Worm (Caenorhabditis elegans) whole organism, L3 larva: ENCODE measurements around the gene F47E1.2.

Experiments
- R02D3.7 ChIP-seq: fragments of 150-350 bp; optimal IDR thresholded peaks from 2 replicates; lab custom pipeline; 2014; ENCODE audit warnings: missing biosample characterization, missing genetic modification characterization
- ZK546.5 ChIP-seq: sonication (generic microtip); optimal IDR thresholded peaks from 2 replicates; lab custom pipeline; 2017; ENCODE audit warnings: missing biosample characterization, missing genetic modification characterization
- aly-2 ChIP-seq: fragments of 150-350 bp; optimal IDR thresholded peaks from 2 replicates; lab custom pipeline; 2014; ENCODE audit warnings: missing biosample characterization, missing genetic modification characterization
- ama-1 ChIP-seq: fragments of 150-350 bp; optimal IDR thresholded peaks from 2 replicates; lab custom pipeline; 2018
- ceh-16 ChIP-seq: sonication (generic microtip); optimal IDR thresholded peaks from 2 replicates; lab custom pipeline; 2017; ENCODE audit warnings: missing biosample characterization, missing genetic modification characterization
- ceh-28 ChIP-seq: fragments of 150-350 bp; optimal IDR thresholded peaks from 2 replicates; lab custom pipeline; 2014; ENCODE audit warnings: missing biosample characterization, missing genetic modification reagents, missing genetic modification characterization
- ceh-82 ChIP-seq: fragments of 150-350 bp; optimal IDR thresholded peaks from 2 replicates; lab custom pipeline; 2014; ENCODE audit warnings: missing biosample characterization, missing genetic modification characterization
- daf-12 ChIP-seq: fragments of 150-350 bp; optimal IDR thresholded peaks from 2 replicates; lab custom pipeline; 2014; ENCODE audit warnings: missing biosample characterization, missing genetic modification reagents, missing genetic modification characterization
- egl-27 ChIP-seq: sonication (generic microtip); optimal IDR thresholded peaks from 4 replicates; lab custom pipeline; 2017; ENCODE audit warnings: missing biosample characterization, missing genetic modification reagents, missing genetic modification characterization
- egl-5 ChIP-seq: fragments of 150-350 bp; optimal IDR thresholded peaks from 2 replicates; lab custom pipeline; 2017; ENCODE audit warnings: missing biosample characterization, missing genetic modification reagents, missing genetic modification characterization, inconsistent platforms
- elt-1 ChIP-seq: fragments of 150-350 bp; optimal IDR thresholded peaks from 2 replicates; lab custom pipeline; 2014; ENCODE audit warnings: missing biosample characterization, missing genetic modification characterization
- elt-2 ChIP-seq: sonication (generic microtip); optimal IDR thresholded peaks from 2 replicates; lab custom pipeline; 2016; ENCODE audit warnings: missing genetic modification reagents, mild to moderate bottlenecking, missing genetic modification characterization, missing compliant biosample characterization
- elt-3 ChIP-seq, 3 experiments: fragments of 150-350 bp in 1 of 3; sonication (generic microtip) in 2 of 3; optimal IDR thresholded peaks; 2 replicates in 2 of 3; 4 replicates in 1 of 3; lab custom pipeline; 2014 to 2017; ENCODE audit warnings: missing biosample characterization in 3 of 3, missing genetic modification characterization in 3 of 3
- fkh-10 ChIP-seq: sonication (generic microtip); optimal IDR thresholded peaks from 2 replicates; lab custom pipeline; 2017; ENCODE audit warnings: missing biosample characterization, missing genetic modification reagents, missing genetic modification characterization
- fkh-2 ChIP-seq: fragments of 150-350 bp; optimal IDR thresholded peaks from 2 replicates; lab custom pipeline; 2014; ENCODE audit warnings: missing biosample characterization, missing genetic modification reagents, missing genetic modification characterization
- fos-1 ChIP-seq: fragments of 150-350 bp; optimal IDR thresholded peaks from 2 replicates; lab custom pipeline; 2014; ENCODE audit warnings: missing biosample characterization, missing genetic modification characterization
- hmg-11 ChIP-seq: sonication (generic microtip); optimal IDR thresholded peaks from 2 replicates; lab custom pipeline; 2016; ENCODE audit warnings: missing genetic modification characterization, missing compliant biosample characterization
- jun-1 ChIP-seq: fragments of 150-350 bp; optimal IDR thresholded peaks from 2 replicates; lab custom pipeline; 2014; ENCODE audit warnings: missing biosample characterization, missing genetic modification reagents, missing genetic modification characterization
- lin-15B ChIP-seq: fragments of 150-350 bp; optimal IDR thresholded peaks from 2 replicates; lab custom pipeline; 2014; ENCODE audit warnings: missing biosample characterization, missing genetic modification characterization
- lin-39 ChIP-seq: fragments of 150-350 bp; optimal IDR thresholded peaks from 2 replicates; lab custom pipeline; 2018; ENCODE audit warnings: missing biosample characterization, missing genetic modification reagents, missing genetic modification characterization
- mdl-1 ChIP-seq: fragments of 150-350 bp; optimal IDR thresholded peaks from 2 replicates; lab custom pipeline; 2014; ENCODE audit warnings: missing biosample characterization, missing genetic modification characterization
- mml-1 ChIP-seq: fragments of 150-350 bp; sonication (generic microtip); optimal IDR thresholded peaks from 3 replicates; lab custom pipeline; 2014; ENCODE audit warnings: missing biosample characterization, missing genetic modification characterization
- nfya-1 ChIP-seq: sonication (generic microtip); optimal IDR thresholded peaks from 2 replicates; lab custom pipeline; 2017; ENCODE audit warnings: missing genetic modification characterization, mild to moderate bottlenecking, missing compliant biosample characterization, antibody characterized with exemption, moderate library complexity; ENCODE audit not compliant: insufficient read depth
- nhr-11 ChIP-seq: fragments of 150-350 bp; optimal IDR thresholded peaks from 2 replicates; lab custom pipeline; 2014; ENCODE audit warnings: missing biosample characterization, missing genetic modification characterization
- nhr-12 ChIP-seq: fragments of 150-350 bp; optimal IDR thresholded peaks from 2 replicates; lab custom pipeline; 2014; ENCODE audit warnings: missing biosample characterization, missing genetic modification characterization
- nhr-23 ChIP-seq: fragments of 150-350 bp; optimal IDR thresholded peaks from 2 replicates; lab custom pipeline; 2014; ENCODE audit warnings: missing biosample characterization, missing genetic modification reagents, missing genetic modification characterization
- nhr-25 ChIP-seq: sonication (generic microtip); optimal IDR thresholded peaks from 2 replicates; lab custom pipeline; 2017; ENCODE audit warnings: missing biosample characterization, missing genetic modification characterization
- nhr-28 ChIP-seq: fragments of 150-350 bp; optimal IDR thresholded peaks from 2 replicates; lab custom pipeline; 2014; ENCODE audit warnings: missing biosample characterization, missing genetic modification characterization
- nhr-43 ChIP-seq: sonication (generic microtip); optimal IDR thresholded peaks from 2 replicates; lab custom pipeline; 2016; ENCODE audit warnings: mild to moderate bottlenecking, missing genetic modification characterization, missing compliant biosample characterization; ENCODE audit not compliant: poor library complexity, severe bottlenecking
- nhr-67 ChIP-seq: fragments of 150-350 bp; optimal IDR thresholded peaks from 2 replicates; lab custom pipeline; 2014; ENCODE audit warnings: missing biosample characterization, missing genetic modification characterization
- nhr-76 ChIP-seq: fragments of 150-350 bp; sonication (generic microtip); optimal IDR thresholded peaks from 5 replicates; lab custom pipeline; 2014; ENCODE audit warnings: missing biosample characterization, missing genetic modification characterization
- pha-4 ChIP-seq: fragments of 150-350 bp; optimal IDR thresholded peaks from 2 replicates; lab custom pipeline; 2014; ENCODE audit warnings: missing biosample characterization, missing genetic modification reagents, missing genetic modification characterization
- pqm-1 ChIP-seq: fragments of 150-350 bp; optimal IDR thresholded peaks from 2 replicates; lab custom pipeline; 2017; ENCODE audit warnings: missing biosample characterization, missing genetic modification characterization, inconsistent platforms
- sea-2 ChIP-seq: fragments of 150-350 bp; sonication (generic microtip); optimal IDR thresholded peaks from 4 replicates; lab custom pipeline; 2014; ENCODE audit warnings: missing biosample characterization, missing genetic modification reagents, missing genetic modification characterization
- skn-1 ChIP-seq: fragments of 150-350 bp; optimal IDR thresholded peaks from 2 replicates; lab custom pipeline; 2014; ENCODE audit warnings: missing biosample characterization, missing genetic modification characterization
- snpc-4 ChIP-seq: fragments of 150-350 bp; optimal IDR thresholded peaks from 2 replicates; lab custom pipeline; 2014; ENCODE audit warnings: missing biosample characterization, missing genetic modification characterization
- tbx-2 ChIP-seq: sonication (generic microtip); optimal IDR thresholded peaks from 2 replicates; lab custom pipeline; 2016; ENCODE audit warnings: mild to moderate bottlenecking, missing genetic modification characterization, missing compliant biosample characterization
- unc-39 ChIP-seq: sonication (generic microtip); optimal IDR thresholded peaks from 4 replicates; lab custom pipeline; 2017; ENCODE audit warnings: missing biosample characterization, missing genetic modification characterization
- zag-1 ChIP-seq: fragments of 150-350 bp; optimal IDR thresholded peaks from 2 replicates; lab custom pipeline; 2014; ENCODE audit warnings: missing biosample characterization, missing genetic modification characterization
- ztf-11 ChIP-seq: fragments of 150-350 bp; optimal IDR thresholded peaks from 2 replicates; lab custom pipeline; 2014; ENCODE audit warnings: missing biosample characterization, missing genetic modification characterization

Gene F47E1.2

ce11 chrX:9063439-9063838, 6.0 kb downstream of the F47E1.2 start:
- no peak for TF ChIP-seq R02D3.7 (tag; lab: Kevin White, UChicago)
- no peak for TF ChIP-seq ZK546.5 (tag; lab: Kevin White, UChicago)
- no peak for TF ChIP-seq elt-3 (tag; optimal IDR thresholded peaks at IDR 0.05; lab: Kevin White, UChicago)
- TF ChIP-seq egl-5 (tag; lab: Kevin White, UChicago) = no peak
- no peak for TF ChIP-seq ceh-82 (tag; lab: Kevin White, UChicago)
- no peak for TF ChIP-seq nhr-76 (tag; lab: Kevin White, UChicago)
- TF ChIP-seq, all 47 proteins: peak for 0

ce11 chrX:9067230-9067822, 9.9 kb downstream of the F47E1.2 start:
- no peak for TF ChIP-seq zag-1 (tag; lab: Kevin White, UChicago)
- peak; percentile 53 for TF ChIP-seq lin-39 (tag; lab: Kevin White, UChicago)

- TF ChIP-seq nhr-28 (tag; lab: Kevin White, UChicago) (no peak), nhr-11 (tag; lab: Kevin White, UChicago) (no peak), elt-3 (tag; optimal IDR thresholded peaks at IDR 0.05; lab: Kevin White, UChicago) (no peak), tbx-2 (tag; lab: Kevin White, UChicago) (no peak), elt-2 (tag; lab: Kevin White, UChicago) (peak; percentile 21), lin-39 (tag; lab: Kevin White, UChicago) (peak; percentile 21), nhr-43 (no peak), fkh-10 (peak; percentile 61), nhr-76 (tag; lab: Kevin White, UChicago) (no peak), fos-1 (tag; lab: Kevin White, UChicago) (no peak), fkh-2 (tag; lab: Kevin White, UChicago) (no peak), nhr-25 (tag; lab: Kevin White, UChicago) (peak; percentile 1), lin-15B (tag; lab: Kevin White, UChicago) (no peak), skn-1 (no peak), pha-4 (tag; lab: Kevin White, UChicago) (peak; percentile 34), daf-12 (tag; lab: Kevin White, UChicago) (no peak), nhr-67 (tag; lab: Kevin White, UChicago) (no peak), ztf-11 (tag; lab: Kevin White, UChicago) (no peak), elt-1 (tag; lab: Kevin White, UChicago) (no peak), pqm-1 (tag; lab: Kevin White, UChicago) (no peak), snpc-4 (tag; lab: Kevin White, UChicago) (no peak), jun-1 (no peak), nhr-23 (tag; lab: Kevin White, UChicago) (peak; percentile 77), egl-27 (tag; lab: Kevin White, UChicago) (no peak), unc-39 (no peak), ama-1 (lab: Kevin White, UChicago) (no peak), hmg-11 (tag; lab: Kevin White, UChicago) (peak; percentile 71), nhr-12 (tag; lab: Kevin White, UChicago) (no peak), sea-2 (GFP tag; lab: Kevin White, UChicago) (no peak), egl-5 (tag; lab: Kevin White, UChicago) (peak; percentile 92), ceh-16 (no peak), aly-2 (tag; lab: Kevin White, UChicago) (no peak), R02D3.7 (tag; lab: Kevin White, UChicago) (no peak), ceh-28 (tag; lab: Kevin White, UChicago) (peak; percentile 30), mml-1 (tag; lab: Kevin White, UChicago) (no peak), mdl-1 (tag; lab: Kevin White, UChicago) (no peak), zag-1 (tag; lab: Kevin White, UChicago) (no peak), ceh-82 (tag; lab: Kevin White, UChicago) (no peak), nfya-1 (tag; lab: Kevin White, UChicago) (peak; percentile 62)
- TF ChIP-seq, all 47 proteins: peak for 10
These were observed 10.6 kb downstream of the F47E1.2 start for ce11 chrX:9068075-9068474.
